Worm (Caenorhabditis elegans) whole organism, young adult: Measurements from ENCODE around the gene tag-151.

ENCODE experiments used
- C06A6.2 ChIP-seq: fragments of 200-800 bp; sonication (Bioruptor generic); conservative IDR thresholded peaks from 2 replicates; pipeline ENCODE4 v1.3.6; 2022; ENCODE audit warnings: missing genetic modification characterization, missing compliant biosample characterization
- C17E4.6 ChIP-seq: fragments of 200-800 bp; sonication (Bioruptor generic); IDR thresholded peaks from 2 replicates; pipeline ENCODE4 v1.3.6; 2022; ENCODE audit warnings: missing genetic modification reagents, missing genetic modification characterization, missing compliant biosample characterization
- F22D6.2 ChIP-seq: sonication (generic microtip); optimal IDR thresholded peaks from 2 replicates; lab custom pipeline; 2016; ENCODE audit warnings: mild to moderate bottlenecking, missing genetic modification characterization, missing compliant biosample characterization
- F39B2.1 ChIP-seq: fragments of 200-800 bp; sonication (Bioruptor generic); IDR thresholded peaks from 2 replicates; pipeline ENCODE4 v1.3.6; 2022; ENCODE audit warnings: missing genetic modification reagents, missing genetic modification characterization, missing compliant biosample characterization
- F49E8.2 ChIP-seq: sonication (generic microtip); optimal IDR thresholded peaks from 3 replicates; lab custom pipeline; 2017; ENCODE audit warnings: missing genetic modification characterization, mild to moderate bottlenecking, missing compliant biosample characterization, antibody characterized with exemption, moderate library complexity; ENCODE audit not compliant: insufficient read depth
- F55B11.4 ChIP-seq: sonication (generic microtip); optimal IDR thresholded peaks from 2 replicates; lab custom pipeline; 2016; ENCODE audit warnings: missing compliant biosample characterization, missing genetic modification characterization, borderline replicate concordance; ENCODE audit not compliant: insufficient read depth
- F57A8.1 ChIP-seq: fragments of 200-800 bp; sonication (Bioruptor generic); optimal IDR thresholded peaks from 2 replicates; lab custom pipeline; 2018; ENCODE audit warnings: mild to moderate bottlenecking, missing genetic modification characterization, moderate library complexity, missing compliant biosample characterization
- K11D2.4 ChIP-seq: fragments of 200-800 bp; sonication (Bioruptor generic); IDR thresholded peaks from 2 replicates; pipeline ENCODE4 v1.3.6; 2022; ENCODE audit warnings: missing genetic modification reagents, missing genetic modification characterization, missing compliant biosample characterization
- K12H6.12 ChIP-seq: fragments of 200-800 bp; sonication (Bioruptor generic); optimal IDR thresholded peaks from 2 replicates; lab custom pipeline; 2018; ENCODE audit warnings: mild to moderate bottlenecking, missing genetic modification characterization, missing compliant biosample characterization
- T07F8.4 ChIP-seq: sonication (generic microtip); optimal IDR thresholded peaks from 2 replicates; lab custom pipeline; 2016; ENCODE audit warnings: mild to moderate bottlenecking, missing genetic modification characterization, moderate library complexity, missing compliant biosample characterization
- Y53G8AR.9 ChIP-seq: fragments of 200-800 bp; sonication (Bioruptor generic); conservative IDR thresholded peaks from 2 replicates; pipeline ENCODE4 v1.3.6; 2022; ENCODE audit warnings: missing genetic modification reagents, missing genetic modification characterization, missing compliant biosample characterization
- Y67H2A.10 ChIP-seq: fragments of 200-800 bp; sonication (Bioruptor generic); conservative IDR thresholded peaks from 2 replicates; pipeline ENCODE4 v1.3.6; 2022; ENCODE audit warnings: missing genetic modification reagents, missing genetic modification characterization, missing compliant biosample characterization
- Y79H2A.3 ChIP-seq: fragments of 200-800 bp; sonication (Bioruptor generic); conservative IDR thresholded peaks from 2 replicates; pipeline ENCODE4 v1.3.6; 2022; ENCODE audit warnings: missing genetic modification reagents, missing genetic modification characterization, missing compliant biosample characterization
- atf-7 ChIP-seq: sonication (generic microtip); optimal IDR thresholded peaks from 2 replicates; lab custom pipeline; 2017; ENCODE audit warnings: mild to moderate bottlenecking, missing genetic modification characterization, missing compliant biosample characterization
- athp-1 ChIP-seq: sonication (generic microtip); optimal IDR thresholded peaks from 2 replicates; lab custom pipeline; 2017; ENCODE audit warnings: mild to moderate bottlenecking, missing genetic modification characterization, missing compliant biosample characterization
- bed-2 ChIP-seq: fragments of 200-800 bp; sonication (Bioruptor generic); IDR thresholded peaks from 2 replicates; pipeline ENCODE4 v1.3.6; 2022; ENCODE audit warnings: missing genetic modification reagents, missing genetic modification characterization, missing compliant biosample characterization
- cebp-1 ChIP-seq, 2 experiments: fragments of 200-800 bp in 1 of 2; sonication (Bioruptor generic) in 1 of 2; sonication (generic microtip) in 1 of 2; IDR thresholded peaks in 1 of 2; optimal IDR thresholded peaks in 1 of 2; 2 replicates each; pipeline versions ENCODE4 v1.3.6 to Lab custom; 2017 to 2022; ENCODE audit warnings: missing compliant biosample characterization in 2 of 2, missing genetic modification characterization in 2 of 2, mild to moderate bottlenecking in 1 of 2, missing genetic modification reagents in 1 of 2, moderate library complexity in 1 of 2
- ceh-100 ChIP-seq: fragments of 200-800 bp; sonication (Bioruptor generic); IDR thresholded peaks from 2 replicates; pipeline ENCODE4 v1.3.6; 2022; ENCODE audit warnings: missing genetic modification reagents, missing genetic modification characterization, missing compliant biosample characterization
- ceh-79 ChIP-seq: sonication (generic microtip); optimal IDR thresholded peaks from 2 replicates; lab custom pipeline; 2017; ENCODE audit warnings: mild to moderate bottlenecking, missing genetic modification characterization, missing compliant biosample characterization
- ceh-91 ChIP-seq: fragments of 200-800 bp; sonication (Bioruptor generic); IDR thresholded peaks from 2 replicates; pipeline ENCODE4 v1.3.6; 2022; ENCODE audit warnings: missing genetic modification reagents, missing genetic modification characterization, missing compliant biosample characterization
- chd-7 ChIP-seq: sonication (generic microtip); optimal IDR thresholded peaks from 2 replicates; lab custom pipeline; 2016; ENCODE audit warnings: mild to moderate bottlenecking, missing genetic modification characterization, moderate library complexity, missing compliant biosample characterization
- die-1 ChIP-seq: sonication (generic microtip); optimal IDR thresholded peaks from 2 replicates; lab custom pipeline; 2016; ENCODE audit warnings: missing genotype, mild to moderate bottlenecking, missing genetic modification characterization, missing compliant biosample characterization
- efl-1 ChIP-seq: fragments of 150-350 bp; optimal IDR thresholded peaks from 2 replicates; lab custom pipeline; 2014; ENCODE audit warnings: missing biosample characterization, missing genetic modification reagents, missing genetic modification characterization
- ekl-4 ChIP-seq: fragments of 200-800 bp; sonication (Bioruptor generic); IDR thresholded peaks from 2 replicates; pipeline ENCODE4 v1.3.6; 2022; ENCODE audit warnings: missing genetic modification reagents, missing genetic modification characterization, missing compliant biosample characterization
- gei-17 ChIP-seq: fragments of 200-800 bp; sonication (Bioruptor generic); optimal IDR thresholded peaks from 2 replicates; lab custom pipeline; 2018; ENCODE audit warnings: mild to moderate bottlenecking, missing genetic modification characterization, missing compliant biosample characterization
- hmg-1.2 ChIP-seq: fragments of 200-800 bp; sonication (Bioruptor generic); IDR thresholded peaks from 2 replicates; pipeline ENCODE4 v1.3.6; 2022; ENCODE audit warnings: missing genetic modification reagents, missing genetic modification characterization, missing compliant biosample characterization
- lsy-27 ChIP-seq: sonication (generic microtip); optimal IDR thresholded peaks from 2 replicates; lab custom pipeline; 2017; ENCODE audit warnings: missing genetic modification characterization, mild to moderate bottlenecking, missing compliant biosample characterization, antibody characterized with exemption, missing genotype, borderline replicate concordance; ENCODE audit not compliant: insufficient read depth
- madf-3 ChIP-seq: fragments of 200-800 bp; sonication (Bioruptor generic); IDR thresholded peaks from 2 replicates; pipeline ENCODE4 v1.3.6; 2022; ENCODE audit warnings: missing genetic modification reagents, missing genetic modification characterization, missing compliant biosample characterization
- mcd-1 ChIP-seq: fragments of 200-800 bp; sonication (Bioruptor generic); IDR thresholded peaks from 2 replicates; pipeline ENCODE4 v1.3.6; 2022; ENCODE audit warnings: missing genetic modification reagents, missing genetic modification characterization, missing compliant biosample characterization
- mel-28 ChIP-seq: sonication (generic microtip); optimal IDR thresholded peaks from 2 replicates; lab custom pipeline; 2016; ENCODE audit warnings: borderline replicate concordance, mild to moderate bottlenecking, missing genetic modification characterization, missing compliant biosample characterization
- nfya-1 ChIP-seq: sonication (generic microtip); optimal IDR thresholded peaks from 2 replicates; lab custom pipeline; 2017; ENCODE audit warnings: antibody characterized with exemption, missing compliant biosample characterization, missing genetic modification characterization, borderline replicate concordance; ENCODE audit not compliant: insufficient read depth
- nhr-120 ChIP-seq: fragments of 200-800 bp; sonication (Bioruptor generic); IDR thresholded peaks from 2 replicates; pipeline ENCODE4 v1.3.6; 2022; ENCODE audit warnings: missing genetic modification characterization, missing compliant biosample characterization
- nhr-27 ChIP-seq: fragments of 200-800 bp; sonication (Bioruptor generic); optimal IDR thresholded peaks from 2 replicates; lab custom pipeline; 2018; ENCODE audit warnings: mild to moderate bottlenecking, missing genetic modification characterization, moderate library complexity, missing compliant biosample characterization
- nhr-80 ChIP-seq: sonication (generic microtip); optimal IDR thresholded peaks from 2 replicates; lab custom pipeline; 2016; ENCODE audit warnings: missing genetic modification characterization, missing compliant biosample characterization
- pbrm-1 ChIP-seq: fragments of 200-800 bp; sonication (Bioruptor generic); IDR thresholded peaks from 2 replicates; pipeline ENCODE4 v1.3.6; 2022; ENCODE audit warnings: missing genetic modification reagents, missing genetic modification characterization, missing compliant biosample characterization
- rcor-1 ChIP-seq: fragments of 200-800 bp; sonication (Bioruptor generic); IDR thresholded peaks from 2 replicates; pipeline ENCODE4 v1.3.6; 2022; ENCODE audit warnings: missing genetic modification reagents, missing genetic modification characterization, missing compliant biosample characterization
- repo-1 ChIP-seq: sonication (generic microtip); optimal IDR thresholded peaks from 2 replicates; lab custom pipeline; 2017; ENCODE audit warnings: mild to moderate bottlenecking, missing genetic modification characterization, missing compliant biosample characterization
- rpc-1 ChIP-seq, 2 experiments: fragments of 150-350 bp in 1 of 2; sonication (generic microtip) in 1 of 2; optimal IDR thresholded peaks; 2 replicates each; lab custom pipeline; 2014 to 2018; ENCODE audit warnings: missing biosample characterization in 1 of 2, missing genetic modification characterization in 1 of 2, missing genetic modification reagents in 1 of 2, missing genotype in 1 of 2
- snpc-4 ChIP-seq, 5 experiments: fragments of 150-350 bp in 1 of 5; sonication (generic microtip) in 4 of 5; optimal IDR thresholded peaks; 2 replicates each; lab custom pipeline; 2014 to 2018; ENCODE audit warnings: missing genetic modification characterization in 5 of 5, missing biosample characterization in 3 of 5, antibody characterized with exemption in 2 of 5, mild to moderate bottlenecking in 2 of 5, missing compliant biosample characterization in 2 of 5, missing genotype in 2 of 5, moderate library complexity in 2 of 5, missing genetic modification reagents in 1 of 5
- tbp1 ChIP-seq: fragments of 200-800 bp; sonication (Bioruptor generic); optimal IDR thresholded peaks from 2 replicates; lab custom pipeline; 2018; ENCODE audit warnings: mild to moderate bottlenecking, missing genetic modification characterization, missing compliant biosample characterization
- tbx-9 ChIP-seq: sonication (generic microtip); optimal IDR thresholded peaks from 2 replicates; lab custom pipeline; 2016; ENCODE audit warnings: borderline replicate concordance, missing genetic modification characterization, inconsistent platforms, missing compliant biosample characterization
- tlf-1 ChIP-seq: fragments of 200-800 bp; sonication (Bioruptor generic); optimal IDR thresholded peaks from 2 replicates; lab custom pipeline; 2018; ENCODE audit warnings: mild to moderate bottlenecking, missing genetic modification characterization, missing compliant biosample characterization
- xnd-1 ChIP-seq: sonication (generic microtip); optimal IDR thresholded peaks from 2 replicates; lab custom pipeline; 2016; ENCODE audit warnings: missing genotype, missing genetic modification reagents, missing genetic modification characterization, missing compliant biosample characterization
- ztf-18 ChIP-seq: sonication (generic microtip); optimal IDR thresholded peaks from 2 replicates; lab custom pipeline; 2016; ENCODE audit warnings: missing genotype, mild to moderate bottlenecking, missing genetic modification characterization, missing compliant biosample characterization
- ztf-26 ChIP-seq: sonication (generic microtip); optimal IDR thresholded peaks from 2 replicates; lab custom pipeline; 2017; ENCODE audit warnings: missing genetic modification characterization, missing compliant biosample characterization
- ztf-28 ChIP-seq: fragments of 200-800 bp; sonication (Bioruptor generic); IDR thresholded peaks from 2 replicates; pipeline ENCODE4 v1.3.6; 2022; ENCODE audit warnings: missing genetic modification reagents, missing genetic modification characterization, missing compliant biosample characterization

The tag-151 gene

DNA sequence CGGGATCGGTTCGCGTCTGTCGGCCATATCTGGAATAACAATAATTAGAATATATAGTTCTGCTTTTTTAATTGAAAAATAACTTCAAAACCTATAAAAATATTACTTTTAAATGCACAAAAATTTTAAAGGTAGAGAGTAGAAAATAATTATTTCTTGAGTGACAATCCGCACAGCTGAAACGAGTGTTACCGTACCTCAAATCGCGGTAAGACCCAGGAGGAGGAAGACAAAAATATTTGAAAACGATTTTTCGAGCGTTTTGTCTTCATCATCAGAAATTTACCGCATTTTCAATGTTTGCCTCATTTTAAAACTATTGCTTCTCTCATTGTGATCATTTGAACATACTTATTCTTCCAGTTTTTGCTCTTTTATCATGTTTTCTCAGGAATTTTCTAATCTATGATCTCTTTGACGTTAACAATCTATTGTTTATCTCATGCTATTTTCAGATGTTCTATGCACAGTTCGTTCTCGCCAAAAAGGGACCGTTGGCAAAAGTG is 11.8 kb upstream of the tag-151 start, which contains the start of the genes rpn-5 and scc-1 (continued):
- peak; percentile 76 for TF ChIP-seq efl-1 (GFP tag; lab: Kevin White, UChicago)
- no peak for TF ChIP-seq F55B11.4 (tag; lab: Kevin White, UChicago)
- TF ChIP-seq Y53G8AR.9 = no peak
- TF ChIP-seq tlf-1 (GFP tag; lab: Kevin White, UChicago) = no peak
- no peak for TF ChIP-seq bed-2
- no peak for TF ChIP-seq nhr-27 (tag; lab: Kevin White, UChicago)
- TF ChIP-seq Y67H2A.10 = no peak
- no peak for TF ChIP-seq F57A8.1 (GFP tag; lab: Kevin White, UChicago)
- no peak for TF ChIP-seq C17E4.6
- peak; percentile 19 for TF ChIP-seq tbp1 (GFP tag; lab: Kevin White, UChicago)
- no peak for TF ChIP-seq F39B2.1 (GFP tag; lab: Robert Waterston, UW)
- TF ChIP-seq ztf-28 = no peak
- no peak for TF ChIP-seq Y79H2A.3 (GFP tag; lab: Robert Waterston, UW)
- no peak for TF ChIP-seq ceh-79 (tag; lab: Kevin White, UChicago)
- no peak for TF ChIP-seq ztf-18 (tag; lab: Kevin White, UChicago)
- TF ChIP-seq chd-7 (tag; lab: Kevin White, UChicago) = no peak
- no peak for TF ChIP-seq ceh-91 (GFP tag; lab: Robert Waterston, UW)
- TF ChIP-seq hmg-1.2 = peak; percentile 26; the same call in 1 of the 2 replicates
- TF ChIP-seq snpc-4 (GFP tag; optimal IDR thresholded peaks at IDR 0.05; lab: Kevin White, UChicago) = peak; percentile 29
- peak in 2 of 4 experiments; percentile 24 to 57 for TF ChIP-seq snpc-4 (tag; optimal IDR thresholded peaks at IDR 0.05; lab: Kevin White, UChicago)
- no peak for TF ChIP-seq athp-1 (tag; lab: Kevin White, UChicago)
- TF ChIP-seq nhr-80 = no peak
- TF ChIP-seq tbx-9 (tag; lab: Kevin White, UChicago) = no peak
- no peak for TF ChIP-seq ztf-26
- TF ChIP-seq T07F8.4 = no peak
- TF ChIP-seq rcor-1 (GFP tag; lab: Robert Waterston, UW) = 0 out of 2 replicates have a peak, but pooled peaks have one; percentile 7
- TF ChIP-seq mcd-1 (GFP tag; lab: Robert Waterston, UW) = peak; percentile 46; the same call in 1 of the 2 replicates
- no peak; the same call in 1 of the 2 replicates for TF ChIP-seq ceh-100
- TF ChIP-seq gei-17 (GFP tag; lab: Kevin White, UChicago) = no peak
- peak; percentile 25 for TF ChIP-seq rpc-1 (optimal IDR thresholded peaks at IDR 0.05; lab: Kevin White, UChicago)
- TF ChIP-seq rpc-1 (tag; optimal IDR thresholded peaks at IDR 0.05; lab: Kevin White, UChicago) = no peak
- no peak for TF ChIP-seq atf-7 (tag; lab: Kevin White, UChicago)
- no peak for TF ChIP-seq nhr-120 (GFP tag; lab: Robert Waterston, UW)
- TF ChIP-seq K11D2.4 (GFP tag; lab: Robert Waterston, UW) = no peak
- TF ChIP-seq K12H6.12 (tag; lab: Kevin White, UChicago) = no peak
- no peak for TF ChIP-seq F22D6.2 (tag; lab: Kevin White, UChicago)
- peak; percentile 49 for TF ChIP-seq F49E8.2 (tag; lab: Kevin White, UChicago)
- TF ChIP-seq ekl-4 (GFP tag; lab: Robert Waterston, UW) = no peak
- TF ChIP-seq madf-3 (GFP tag; lab: Robert Waterston, UW) = no peak
- TF ChIP-seq xnd-1 = peak; percentile 60
- no peak for TF ChIP-seq lsy-27 (tag; lab: Kevin White, UChicago)
- no peak for TF ChIP-seq nfya-1 (tag; lab: Kevin White, UChicago)
- TF ChIP-seq C06A6.2 (GFP tag; lab: Robert Waterston, UW) = no peak
- no peak for TF ChIP-seq repo-1 (tag; lab: Kevin White, UChicago)
- no peak for TF ChIP-seq die-1 (tag; lab: Kevin White, UChicago)
- 0 out of 2 replicates have a peak, but pooled peaks have one; percentile 12 for TF ChIP-seq pbrm-1 (GFP tag; lab: Robert Waterston, UW)
- TF ChIP-seq cebp-1 (GFP tag; IDR thresholded peaks at IDR 0.05; lab: Robert Waterston, UW) = no peak
- peak; percentile 12 for TF ChIP-seq cebp-1 (tag; optimal IDR thresholded peaks at IDR 0.05; lab: Kevin White, UChicago)
- no peak for TF ChIP-seq mel-28 (tag; lab: Kevin White, UChicago)
